Comparison of ENCODE assay signal across 2 worm cellular contexts in the genomic region with DNA sequence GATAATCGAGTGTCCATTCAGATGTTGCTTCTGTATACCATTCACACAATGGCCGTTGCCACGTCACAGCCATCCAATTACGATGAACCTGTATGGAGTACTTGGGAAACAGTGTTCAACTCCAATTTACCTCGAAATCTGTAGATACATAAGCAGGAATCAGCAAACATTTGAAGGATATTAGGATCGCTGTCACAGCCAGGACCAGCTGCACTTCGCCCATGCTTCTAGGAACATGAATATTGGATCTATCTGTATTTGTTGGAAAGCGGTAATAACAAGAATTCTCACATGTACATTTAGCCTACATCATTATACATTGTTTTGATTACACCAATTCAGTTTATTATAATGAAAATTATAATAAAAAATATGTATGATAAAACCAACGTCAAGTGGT.
TF ChIP-seq lines count a peak whose summit lies in the region.

A gene (minus strand): TSS at position 227 of the 400 bp plus-strand sequence.

TF ChIP-seq in whole organism, L4 larva, 104 proteins besides CTCF, POLR2A, EP300 and RAD21:
- 0 out of 2 replicates have a peak, but pooled peaks have one; percentile 29 for TF ChIP-seq zfp-3 (GFP tag; conservative IDR thresholded peaks at IDR 0.05; lab: Robert Waterston, UW)
- TF ChIP-seq nhr-25 (tag; optimal IDR thresholded peaks at IDR 0.05; lab: Kevin White, UChicago; ENCODE audit: borderline replicate concordance, insufficient read depth) = peak; percentile 26
- peak; percentile 3 for TF ChIP-seq F10B5.3 (tag; optimal IDR thresholded peaks at IDR 0.05; lab: Kevin White, UChicago)
- TF ChIP-seq lin-29 (GFP tag; IDR thresholded peaks at IDR 0.05; lab: Robert Waterston, UW) = no peak
- 0 out of 2 replicates have a peak, but pooled peaks have one; percentile 16 for TF ChIP-seq tra-1 (GFP tag; IDR thresholded peaks at IDR 0.05; lab: Robert Waterston, UW)
- TF ChIP-seq lim-7 (GFP tag; IDR thresholded peaks at IDR 0.05; lab: Robert Waterston, UW) = 0 out of 2 replicates have a peak, but pooled peaks have one; percentile 18
- TF ChIP-seq duxl-1 (tag; optimal IDR thresholded peaks at IDR 0.05; lab: Kevin White, UChicago; ENCODE audit: poor library complexity) = peak; percentile 46
- no peak for TF ChIP-seq cey-2 (tag; optimal IDR thresholded peaks at IDR 0.05; lab: Kevin White, UChicago; ENCODE audit: borderline replicate concordance, insufficient read depth)
- peak; percentile 22 for TF ChIP-seq mes-2 (tag; optimal IDR thresholded peaks at IDR 0.05; lab: Kevin White, UChicago; ENCODE audit: poor library complexity, severe bottlenecking)
- TF ChIP-seq T26A8.4 (GFP tag; IDR thresholded peaks at IDR 0.05; lab: Robert Waterston, UW) = 0 out of 2 replicates have a peak, but pooled peaks have one; percentile 49
- peak; percentile 10 for TF ChIP-seq spr-3 (GFP tag; optimal IDR thresholded peaks at IDR 0.05; lab: Kevin White, UChicago)
- TF ChIP-seq nhr-102 (tag; optimal IDR thresholded peaks at IDR 0.05; lab: Kevin White, UChicago) = peak; percentile 32
- TF ChIP-seq sdz-12 (GFP tag; optimal IDR thresholded peaks at IDR 0.05; lab: Kevin White, UChicago) = no peak

TF ChIP-seq in whole organism, young adult, 124 proteins besides CTCF, POLR2A, EP300 and RAD21:
- TF ChIP-seq hrde-1 (tag; optimal IDR thresholded peaks at IDR 0.05; lab: Kevin White, UChicago; ENCODE audit: borderline replicate concordance) = peak; percentile 50
- no peak for TF ChIP-seq attf-6 (GFP tag; IDR thresholded peaks at IDR 0.05; lab: Robert Waterston, UW)
- peak; percentile 36 for TF ChIP-seq zim-3 (tag; optimal IDR thresholded peaks at IDR 0.05; lab: Kevin White, UChicago)
- TF ChIP-seq hmg-1.2 (GFP tag; IDR thresholded peaks at IDR 0.05; lab: Robert Waterston, UW) = peak; percentile 19; the same call in 1 of the 2 replicates
- TF ChIP-seq Y53G8AR.9 (GFP tag; conservative IDR thresholded peaks at IDR 0.05; lab: Robert Waterston, UW) = peak; percentile 71
- 0 out of 2 replicates have a peak, but pooled peaks have one; percentile 66 for TF ChIP-seq aptf-3 (GFP tag; IDR thresholded peaks at IDR 0.05; lab: Robert Waterston, UW)
- TF ChIP-seq Y56A3A.18 (GFP tag; IDR thresholded peaks at IDR 0.05; lab: Robert Waterston, UW) = 0 out of 2 replicates have a peak, but pooled peaks have one; percentile 33
- peak; percentile 45 for TF ChIP-seq chd-7 (tag; optimal IDR thresholded peaks at IDR 0.05; lab: Kevin White, UChicago)
- TF ChIP-seq rec-8 (tag; optimal IDR thresholded peaks at IDR 0.05; lab: Kevin White, UChicago) = no peak
- peak; percentile 9 for TF ChIP-seq madf-10 (tag; optimal IDR thresholded peaks at IDR 0.05; lab: Kevin White, UChicago)
- TF ChIP-seq unc-130 (GFP tag; optimal IDR thresholded peaks at IDR 0.05; lab: Kevin White, UChicago) = peak; percentile 55
- 0 out of 2 replicates have a peak, but pooled peaks have one; percentile 24 for TF ChIP-seq ekl-4 (GFP tag; IDR thresholded peaks at IDR 0.05; lab: Robert Waterston, UW)
- 0 out of 2 replicates have a peak, but pooled peaks have one; percentile 12 for TF ChIP-seq madf-3 (GFP tag; IDR thresholded peaks at IDR 0.05; lab: Robert Waterston, UW)
- TF ChIP-seq hsf-1 (GFP tag; IDR thresholded peaks at IDR 0.05; lab: Robert Waterston, UW) = no peak
- no peak for TF ChIP-seq K12H6.12 (tag; optimal IDR thresholded peaks at IDR 0.05; lab: Kevin White, UChicago)
- TF ChIP-seq atf-7 (tag; optimal IDR thresholded peaks at IDR 0.05; lab: Kevin White, UChicago) = peak; percentile 45
- peak; percentile 62 for TF ChIP-seq B0336.3 (GFP tag; IDR thresholded peaks at IDR 0.05; lab: Robert Waterston, UW)
- TF ChIP-seq repo-1 (tag; optimal IDR thresholded peaks at IDR 0.05; lab: Kevin White, UChicago) = peak; percentile 67
- no peak for TF ChIP-seq Y67H2A.10 (GFP tag; conservative IDR thresholded peaks at IDR 0.05; lab: Robert Waterston, UW)
- TF ChIP-seq tlf-1 (GFP tag; optimal IDR thresholded peaks at IDR 0.05; lab: Kevin White, UChicago) = peak; percentile 3
